Comparison of ENCODE assay signal across 3 worm cellular contexts in genomic region chrX:1027370-1027769, ce11.
TF ChIP-seq lines count a peak whose summit lies in the region.

No protein-coding gene starts in this region.

TF ChIP-seq in whole organism, L2 larva, 48 proteins besides CTCF, POLR2A, EP300 and RAD21:
- TF ChIP-seq C34F6.9 (tag; optimal IDR thresholded peaks at IDR 0.05; lab: Kevin White, UChicago) (no peak), snpc-4 (tag; optimal IDR thresholded peaks at IDR 0.05; lab: Kevin White, UChicago) (peak; percentile 53), nhr-6 (tag; optimal IDR thresholded peaks at IDR 0.05; lab: Kevin White, UChicago) (no peak), elt-3 (tag; optimal IDR thresholded peaks at IDR 0.05; lab: Kevin White, UChicago) (no peak)

TF ChIP-seq in whole organism, L4 larva, 104 proteins besides CTCF, POLR2A, EP300 and RAD21:
- TF ChIP-seq rbr-2 (tag; optimal IDR thresholded peaks at IDR 0.05; lab: Kevin White, UChicago) (no peak), ceh-32 (tag; optimal IDR thresholded peaks at IDR 0.05; lab: Kevin White, UChicago; ENCODE audit: poor library complexity) (no peak), nhr-28 (tag; optimal IDR thresholded peaks at IDR 0.05; lab: Kevin White, UChicago) (peak; percentile 12)
TF ChIP-seq in whole organism, L4 larva: peak in this region for 1.

TF ChIP-seq in whole organism, young adult, 124 proteins besides CTCF, POLR2A, EP300 and RAD21:
- TF ChIP-seq B0035.1 (tag; optimal IDR thresholded peaks at IDR 0.05; lab: Kevin White, UChicago) (no peak), snpc-4 (GFP tag; optimal IDR thresholded peaks at IDR 0.05; lab: Kevin White, UChicago) (no peak), snpc-4 (tag; optimal IDR thresholded peaks at IDR 0.05; lab: Kevin White, UChicago) (peak in 3 of 4 experiments; percentile 27 to 69 (median 54))
TF ChIP-seq in whole organism, young adult: peak in this region for 1.
